Worm (Caenorhabditis elegans): ENCODE results near the gene erfa-1.

DNA sequence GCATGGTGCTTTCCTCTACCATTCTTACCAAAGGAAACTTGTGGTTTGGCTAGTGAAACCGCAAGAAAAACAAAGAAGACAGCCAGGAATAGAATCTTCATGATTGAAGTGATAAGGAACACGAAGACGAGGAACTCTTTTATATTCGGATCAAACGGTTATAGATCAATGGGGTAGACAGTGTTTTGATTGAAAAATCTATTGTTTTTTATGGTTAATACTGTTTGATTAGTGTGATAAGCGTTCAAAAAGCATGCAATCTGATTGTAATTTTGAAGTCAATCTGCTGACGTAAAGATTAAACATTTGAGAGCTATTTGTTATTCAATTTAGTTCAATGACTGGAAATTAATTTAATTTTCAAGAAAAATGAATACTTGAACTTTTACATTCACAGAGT, 44.3 kb upstream of the erfa-1 start, which contains the start of gene F57F4.2:
- TF ChIP-seq nhr-237 (tag; optimal IDR thresholded peaks at IDR 0.05) (no peak), mls-2 (tag; optimal IDR thresholded peaks at IDR 0.05) (no peak)
